Fruit fly (Drosophila melanogaster) whole organism, embryonic: ENCODE data around the gene Uggt.

ENCODE experiments used
- CG11093 ChIP-seq: fragments of 200-800 bp; sonication (Bioruptor generic); IDR thresholded peaks from 3 replicates; pipeline ENCODE4 v1.3.6; 2022; ENCODE audit warnings: missing biosample characterization, missing genetic modification characterization
- CG11504 ChIP-seq: fragments of 200-800 bp; sonication (Bioruptor generic); optimal IDR thresholded peaks from 3 replicates; lab custom pipeline; 2019; ENCODE audit warnings: missing biosample characterization, mild to moderate bottlenecking, missing genetic modification characterization, moderate library complexity
- CG1233 ChIP-seq: fragments of 200-800 bp; sonication (Bioruptor generic); optimal IDR thresholded peaks from 4 replicates; lab custom pipeline; 2018; ENCODE audit warnings: missing biosample characterization, mild to moderate bottlenecking, missing genetic modification characterization
- CG12744 ChIP-seq: fragments of 200-800 bp; sonication (Bioruptor generic); optimal IDR thresholded peaks from 2 replicates; lab custom pipeline; 2016; ENCODE audit warnings: missing biosample characterization, missing genetic modification characterization
- CG16813 ChIP-seq: fragments of 200-800 bp; sonication (Bioruptor generic); IDR thresholded peaks from 3 replicates; pipeline ENCODE4 v1.3.6; 2022; ENCODE audit warnings: missing biosample characterization, missing genetic modification characterization; ENCODE audit not compliant: partially characterized antibody
- CG17568 ChIP-seq: fragments of 200-800 bp; sonication (Bioruptor generic); optimal IDR thresholded peaks from 2 replicates; lab custom pipeline; 2018; ENCODE audit warnings: missing biosample characterization, mild to moderate bottlenecking, missing genetic modification characterization, moderate library complexity
- CG18619 ChIP-seq: fragments of 200-800 bp; sonication (Bioruptor generic); optimal IDR thresholded peaks from 3 replicates; lab custom pipeline; 2017; ENCODE audit warnings: missing biosample characterization, mild to moderate bottlenecking, missing genetic modification characterization
- CG2199 ChIP-seq: fragments of 200-800 bp; sonication (Bioruptor generic); IDR thresholded peaks from 3 replicates; pipeline ENCODE4 v1.3.6; 2022; ENCODE audit warnings: missing biosample characterization, missing genetic modification characterization
- CG2202 ChIP-seq: fragments of 200-800 bp; sonication (Bioruptor generic); optimal IDR thresholded peaks from 2 replicates; lab custom pipeline; 2018; ENCODE audit warnings: missing biosample characterization, mild to moderate bottlenecking, missing genetic modification characterization
- CG31441 ChIP-seq: fragments of 200-800 bp; sonication (Bioruptor generic); IDR thresholded peaks from 2 replicates; pipeline ENCODE4 v1.3.6; 2022; ENCODE audit warnings: missing biosample characterization, missing genetic modification characterization
- CG32767 ChIP-seq: fragments of 200-800 bp; sonication (Bioruptor generic); IDR thresholded peaks from 2 replicates; pipeline ENCODE4 v1.3.6; 2022; ENCODE audit warnings: missing biosample characterization, missing genetic modification characterization
- CG34224 ChIP-seq: fragments of 200-800 bp; sonication (Bioruptor generic); IDR thresholded peaks from 3 replicates; pipeline ENCODE4 v1.3.6; 2022; ENCODE audit warnings: missing biosample characterization, missing genetic modification characterization; ENCODE audit not compliant: partially characterized antibody
- CG3838 ChIP-seq: fragments of 200-800 bp; sonication (Bioruptor generic); optimal IDR thresholded peaks from 3 replicates; lab custom pipeline; 2016; ENCODE audit warnings: missing biosample characterization, missing genetic modification characterization
- CG6689 ChIP-seq: fragments of 200-800 bp; sonication (Bioruptor generic); IDR thresholded peaks from 2 replicates; pipeline ENCODE4 v1.3.6; 2022; ENCODE audit warnings: missing biosample characterization, missing genetic modification characterization
- CG7271 ChIP-seq: fragments of 200-800 bp; sonication (Bioruptor generic); optimal IDR thresholded peaks from 2 replicates; lab custom pipeline; 2018; ENCODE audit warnings: missing biosample characterization, mild to moderate bottlenecking, missing genetic modification characterization, moderate library complexity
- CG8281 ChIP-seq: fragments of 200-800 bp; sonication (Bioruptor generic); optimal IDR thresholded peaks from 2 replicates; lab custom pipeline; 2018; ENCODE audit warnings: missing biosample characterization, mild to moderate bottlenecking, missing genetic modification characterization, moderate library complexity
- CG8765 ChIP-seq: fragments of 200-800 bp; sonication (Bioruptor generic); IDR thresholded peaks from 2 replicates; pipeline ENCODE4 v1.3.6; 2022; ENCODE audit warnings: missing biosample characterization, missing genetic modification characterization
- CG9609 ChIP-seq: fragments of 200-800 bp; sonication (Bioruptor generic); optimal IDR thresholded peaks from 3 replicates; lab custom pipeline; 2016; ENCODE audit warnings: missing biosample characterization, missing genetic modification characterization
- CTCF ChIP-seq: fragments of 200-800 bp; sonication (Bioruptor generic); optimal IDR thresholded peaks from 2 replicates; lab custom pipeline; 2017; ENCODE audit warnings: missing biosample characterization, mild to moderate bottlenecking, missing genetic modification characterization, moderate library complexity
- Ets97D ChIP-seq: fragments of 200-800 bp; sonication (Bioruptor generic); optimal IDR thresholded peaks from 3 replicates; lab custom pipeline; 2016; ENCODE audit warnings: missing biosample characterization, missing genetic modification characterization
- Fer2 ChIP-seq: fragments of 200-800 bp; sonication (Bioruptor generic); optimal IDR thresholded peaks from 2 replicates; lab custom pipeline; 2018; ENCODE audit warnings: missing biosample characterization, mild to moderate bottlenecking, missing genetic modification characterization, moderate library complexity
- H15 ChIP-seq: fragments of 200-800 bp; sonication (Bioruptor generic); IDR thresholded peaks from 3 replicates; pipeline ENCODE4 v1.3.6; 2022; ENCODE audit warnings: missing biosample characterization, missing genetic modification characterization
- HmgZ ChIP-seq: fragments of 200-800 bp; sonication (Bioruptor generic); optimal IDR thresholded peaks from 2 replicates; lab custom pipeline; 2018; ENCODE audit warnings: missing biosample characterization, mild to moderate bottlenecking, missing genetic modification characterization
- Hr39 ChIP-seq: fragments of >200 bp; optimal IDR thresholded peaks from 2 replicates; lab custom pipeline; 2017
- Meics ChIP-seq: fragments of 200-800 bp; sonication (Bioruptor generic); optimal IDR thresholded peaks from 2 replicates; lab custom pipeline; 2017; ENCODE audit warnings: missing biosample characterization, mild to moderate bottlenecking, missing genetic modification characterization
- NC2α ChIP-seq: fragments of 200-800 bp; sonication (Bioruptor generic); optimal IDR thresholded peaks from 2 replicates; lab custom pipeline; 2016; ENCODE audit warnings: missing biosample characterization, missing genetic modification characterization
- Opbp ChIP-seq: fragments of 200-800 bp; sonication (Bioruptor generic); IDR thresholded peaks from 3 replicates; pipeline ENCODE4 v1.3.6; 2022; ENCODE audit warnings: missing biosample characterization, missing genetic modification characterization; ENCODE audit not compliant: partially characterized antibody
- Pdp1 ChIP-seq, 2 experiments: fragments of 200-800 bp; sonication (Bioruptor generic); optimal IDR thresholded peaks; 3 replicates each; lab custom pipeline; 2016; ENCODE audit warnings: missing biosample characterization in 2 of 2, missing genetic modification characterization in 2 of 2, mild to moderate bottlenecking in 1 of 2, moderate library complexity in 1 of 2
- Sox100B ChIP-seq: fragments of 200-800 bp; sonication (Bioruptor generic); optimal IDR thresholded peaks from 3 replicates; lab custom pipeline; 2018; ENCODE audit warnings: missing biosample characterization, mild to moderate bottlenecking, missing genetic modification characterization
- Xrp1 ChIP-seq: fragments of 200-800 bp; sonication (Bioruptor generic); IDR thresholded peaks from 2 replicates; pipeline ENCODE4 v1.3.6; 2022; ENCODE audit warnings: missing biosample characterization, missing genetic modification characterization
- ab ChIP-seq: fragments of 200-800 bp; sonication (Bioruptor generic); optimal IDR thresholded peaks from 2 replicates; lab custom pipeline; 2016; ENCODE audit warnings: missing biosample characterization, missing genetic modification characterization
- al ChIP-seq: fragments of 200-800 bp; sonication (Bioruptor generic); IDR thresholded peaks from 2 replicates; pipeline ENCODE4 v1.3.6; 2022; ENCODE audit warnings: missing biosample characterization, missing genetic modification characterization
- bigmax ChIP-seq: fragments of 200-800 bp; sonication (Bioruptor generic); optimal IDR thresholded peaks from 2 replicates; lab custom pipeline; 2018; ENCODE audit warnings: missing biosample characterization, mild to moderate bottlenecking, missing genetic modification characterization
- ci ChIP-seq: fragments of 200-800 bp; sonication (Bioruptor generic); IDR thresholded peaks from 3 replicates; pipeline ENCODE4 v1.3.6; 2022; ENCODE audit warnings: missing biosample characterization, missing genetic modification characterization
- dmrt11E ChIP-seq: fragments of 200-800 bp; sonication (Bioruptor generic); optimal IDR thresholded peaks from 3 replicates; lab custom pipeline; 2018; ENCODE audit warnings: missing biosample characterization, mild to moderate bottlenecking, missing genetic modification characterization, moderate library complexity
- dpn ChIP-seq, 2 experiments: fragments of 200-800 bp; sonication (Bioruptor generic); optimal IDR thresholded peaks; 3 replicates each; lab custom pipeline; 2016; ENCODE audit warnings: missing biosample characterization in 2 of 2, missing genetic modification characterization in 2 of 2
- fd3F ChIP-seq: fragments of 200-800 bp; sonication (Bioruptor generic); optimal IDR thresholded peaks from 2 replicates; lab custom pipeline; 2018; ENCODE audit warnings: missing biosample characterization, mild to moderate bottlenecking, missing genetic modification characterization, moderate library complexity
- gcm ChIP-seq: fragments of 200-800 bp; sonication (Bioruptor generic); optimal IDR thresholded peaks from 2 replicates; lab custom pipeline; 2019; ENCODE audit warnings: missing biosample characterization, mild to moderate bottlenecking, missing genetic modification characterization, moderate library complexity
- grn ChIP-seq: fragments of 200-800 bp; sonication (Bioruptor generic); optimal IDR thresholded peaks from 3 replicates; lab custom pipeline; 2017; ENCODE audit warnings: missing biosample characterization, missing genetic modification characterization
- gt ChIP-seq: fragments of 200-800 bp; sonication (Bioruptor generic); IDR thresholded peaks from 2 replicates; pipeline ENCODE4 v1.3.6; 2022; ENCODE audit warnings: missing biosample characterization, missing genetic modification characterization
- jumu ChIP-seq: fragments of 200-800 bp; sonication (Bioruptor generic); optimal IDR thresholded peaks from 3 replicates; lab custom pipeline; 2016; ENCODE audit warnings: missing biosample characterization, missing genetic modification characterization
- lov ChIP-seq, 2 experiments: fragments of 200-800 bp in 1 of 2; fragments of >200 bp in 1 of 2; sonication (Bioruptor generic) in 1 of 2; IDR thresholded peaks in 1 of 2; optimal IDR thresholded peaks in 1 of 2; 2 replicates in 1 of 2; 3 replicates in 1 of 2; pipeline versions ENCODE4 v1.3.6 to Lab custom; 2017 to 2022; ENCODE audit warnings: missing biosample characterization in 1 of 2, missing genetic modification characterization in 1 of 2
- mld ChIP-seq: fragments of 200-800 bp; sonication (Bioruptor generic); IDR thresholded peaks from 3 replicates; pipeline ENCODE4 v1.3.6; 2022; ENCODE audit warnings: missing biosample characterization, missing genetic modification characterization; ENCODE audit not compliant: partially characterized antibody
- pum ChIP-seq: fragments of 200-800 bp; sonication (Bioruptor generic); optimal IDR thresholded peaks from 2 replicates; lab custom pipeline; 2016; ENCODE audit warnings: missing biosample characterization, missing genetic modification characterization
- pzg ChIP-seq: fragments of 200-800 bp; sonication (Bioruptor generic); optimal IDR thresholded peaks from 3 replicates; lab custom pipeline; 2018; ENCODE audit warnings: missing biosample characterization, mild to moderate bottlenecking, missing genetic modification characterization, moderate library complexity
- scrt ChIP-seq: fragments of 200-800 bp; sonication (Bioruptor generic); optimal IDR thresholded peaks from 2 replicates; lab custom pipeline; 2018; ENCODE audit warnings: missing biosample characterization, mild to moderate bottlenecking, missing genetic modification characterization, moderate library complexity
- sim ChIP-seq: fragments of 200-800 bp; sonication (Bioruptor generic); IDR thresholded peaks from 2 replicates; pipeline ENCODE4 v1.3.6; 2022; ENCODE audit warnings: missing biosample characterization, missing genetic modification characterization
- sima ChIP-seq: fragments of 200-800 bp; sonication (Bioruptor generic); optimal IDR thresholded peaks from 2 replicates; lab custom pipeline; 2016; ENCODE audit warnings: missing biosample characterization, missing genetic modification characterization
- ssp ChIP-seq: fragments of 200-800 bp; sonication (Bioruptor generic); IDR thresholded peaks from 2 replicates; pipeline ENCODE4 v1.3.6; 2022; ENCODE audit warnings: missing biosample characterization, missing genetic modification characterization
- tin ChIP-seq: fragments of 200-800 bp; sonication (Bioruptor generic); optimal IDR thresholded peaks from 3 replicates; lab custom pipeline; 2016; ENCODE audit warnings: missing biosample characterization, missing genetic modification characterization
- unc-4 ChIP-seq: fragments of 200-800 bp; sonication (Bioruptor generic); IDR thresholded peaks from 2 replicates; pipeline ENCODE4 v1.3.6; 2022; ENCODE audit warnings: missing biosample characterization, missing genetic modification characterization; ENCODE audit not compliant: partially characterized antibody
- wdn ChIP-seq: fragments of 200-800 bp; sonication (Bioruptor generic); IDR thresholded peaks from 2 replicates; pipeline ENCODE4 v1.3.6; 2022; ENCODE audit warnings: missing biosample characterization, missing genetic modification characterization

Uggt gene

DNA sequence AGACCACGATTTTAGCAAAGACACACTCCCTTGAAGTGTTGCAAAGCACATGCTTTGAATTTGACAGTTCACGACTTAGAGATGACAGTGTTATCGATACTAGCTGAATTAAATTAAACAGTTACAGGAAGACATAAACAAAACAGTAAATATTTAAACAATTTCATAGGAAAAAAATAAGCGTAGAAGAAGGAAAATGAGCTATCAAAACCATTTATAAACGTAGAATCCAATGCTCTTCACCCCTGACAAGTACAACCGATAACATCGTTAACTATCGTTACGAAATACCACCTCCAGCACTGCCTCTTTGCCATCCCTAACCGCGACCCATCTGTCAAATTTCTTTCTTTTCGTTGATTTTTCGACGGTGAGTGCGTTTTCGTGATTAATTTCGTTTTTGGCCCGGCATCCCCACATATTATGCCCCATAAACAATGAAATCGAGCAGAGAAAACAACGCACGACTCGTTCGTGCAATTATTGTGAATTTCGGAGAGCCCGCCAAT is 26.3 kb downstream of the Uggt start, which contains the start of gene RpL26 (continued):
- TF ChIP-seq bigmax (GFP tag; lab: Kevin White, UChicago): no peak
- peak; percentile 22; the same call in 1 of the 2 replicates for TF ChIP-seq CG32767 (GFP tag; lab: Robert Waterston, UW)
- TF ChIP-seq ab: peak; percentile 14
- peak; percentile 56 for TF ChIP-seq CG2202
- TF ChIP-seq NC2α (GFP tag; lab: Kevin White, UChicago): peak; percentile 57
- no peak for TF ChIP-seq scrt (GFP tag; lab: Kevin White, UChicago)
- peak; percentile 53 for TF ChIP-seq Fer2 (tag; lab: Kevin White, UChicago)
- TF ChIP-seq gt (GFP tag; lab: Robert Waterston, UW): no peak
- TF ChIP-seq fd3F (GFP tag; lab: Kevin White, UChicago): peak; percentile 66
- peak; percentile 81 for TF ChIP-seq jumu
- TF ChIP-seq H15 (GFP tag; lab: Robert Waterston, UW): peak; percentile 71; the same call in 1 of the 3 replicates
- TF ChIP-seq CG8765 (GFP tag; lab: Robert Waterston, UW): peak; percentile 67; the same call in 1 of the 2 replicates
- TF ChIP-seq sim (GFP tag; lab: Robert Waterston, UW): no peak
- no peak for TF ChIP-seq Sox100B (GFP tag; lab: Kevin White, UChicago)
- TF ChIP-seq CG31441: peak; percentile 62
- peak; percentile 99 for TF ChIP-seq CG16813
- peak; percentile 93 for TF ChIP-seq Opbp (GFP tag; lab: Robert Waterston, UW)
- peak; percentile 87 for TF ChIP-seq CG9609 (GFP tag; lab: Kevin White, UChicago)
- peak; percentile 95 for TF ChIP-seq CG34224 (GFP tag; lab: Robert Waterston, UW)
- TF ChIP-seq CG2199: no peak
- peak; percentile 78 for TF ChIP-seq HmgZ (tag; lab: Kevin White, UChicago)
- peak; percentile 68 for TF ChIP-seq Meics (GFP tag; lab: Kevin White, UChicago)
- peak; percentile 88 for TF ChIP-seq pum (GFP tag; lab: Kevin White, UChicago)
- no peak for TF ChIP-seq Hr39 (lab: Kevin White, UChicago)
- peak; percentile 82 for TF ChIP-seq pzg
- TF ChIP-seq CG17568: no peak
- TF ChIP-seq CG6689: peak; percentile 76
- no peak for TF ChIP-seq CG11504 (tag; lab: Kevin White, UChicago)
- TF ChIP-seq ci (GFP tag; lab: Robert Waterston, UW): peak; percentile 38; the same call in 2 of the 3 replicates
- TF ChIP-seq gcm (GFP tag; lab: Kevin White, UChicago): peak; percentile 42
- peak; percentile 69 for TF ChIP-seq CG12744 (GFP tag; lab: Kevin White, UChicago)
- peak; percentile 48 for TF ChIP-seq CG1233 (GFP tag; lab: Kevin White, UChicago)
- peak; percentile 79 to 89 for TF ChIP-seq dpn (GFP tag; optimal IDR thresholded peaks at IDR 0.05; lab: Kevin White, UChicago)
- peak; percentile 73 for TF ChIP-seq CG18619 (GFP tag; lab: Kevin White, UChicago)
- TF ChIP-seq CG3838: peak; percentile 45
- TF ChIP-seq CG8281: no peak
- 0 out of 3 replicates have a peak, but pooled peaks have one; percentile 41 for TF ChIP-seq CG11093 (GFP tag; lab: Robert Waterston, UW)
- no peak for TF ChIP-seq wdn (GFP tag; lab: Robert Waterston, UW)

DNA sequence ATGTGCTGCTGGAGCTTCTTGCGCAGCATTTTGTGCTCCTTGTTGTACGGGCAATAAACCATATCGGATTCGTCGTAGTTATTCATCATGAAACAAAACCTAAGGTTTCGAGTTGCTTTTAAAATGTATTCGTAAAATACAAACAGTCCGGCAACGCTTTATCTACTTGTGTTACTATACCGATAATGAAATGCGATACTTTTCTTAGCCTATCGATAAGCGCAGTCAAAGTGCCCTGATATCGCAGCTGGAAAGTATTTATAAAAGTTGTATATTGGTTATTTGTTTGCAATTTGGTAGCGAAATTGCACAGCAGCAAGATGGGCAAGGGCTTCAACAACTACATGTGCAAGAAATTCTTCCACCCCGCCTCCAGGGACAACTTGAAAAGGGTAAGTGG is 28.9 kb downstream of the Uggt start, which contains the start of the genes arx and CG6843:
Gene arx (minus strand): TSS at position 144 of the 400 bp plus-strand sequence.
Gene CG6843 (plus strand): TSS at position 184 of the 400 bp plus-strand sequence.
- peak; percentile 4 for TF ChIP-seq CTCF (GFP tag; lab: Kevin White, UChicago)
- TF ChIP-seq ssp (GFP tag; lab: Robert Waterston, UW): no peak
- no peak for TF ChIP-seq tin
- TF ChIP-seq dmrt11E (tag; lab: Kevin White, UChicago): no peak
- TF ChIP-seq sima (GFP tag; lab: Kevin White, UChicago): no peak
- peak; percentile 94 for TF ChIP-seq unc-4
- no peak for TF ChIP-seq lov (optimal IDR thresholded peaks at IDR 0.05; lab: Kevin White, UChicago)
- TF ChIP-seq lov (GFP tag; IDR thresholded peaks at IDR 0.05; lab: Robert Waterston, UW): no peak
- peak; percentile 85; the same call in 2 of the 3 replicates for TF ChIP-seq mld (GFP tag; lab: Robert Waterston, UW)
- TF ChIP-seq CG31441: no peak
- TF ChIP-seq al: no peak
- TF ChIP-seq Xrp1 (GFP tag; lab: Robert Waterston, UW): no peak
- no peak for TF ChIP-seq grn (GFP tag; lab: Kevin White, UChicago)
- TF ChIP-seq Ets97D (GFP tag; lab: Kevin White, UChicago): peak; percentile 55
- no peak for TF ChIP-seq CG7271
- TF ChIP-seq Pdp1 (GFP tag; optimal IDR thresholded peaks at IDR 0.05; lab: Kevin White, UChicago): no peak
